Worm (Caenorhabditis elegans) whole organism, L2 larva: ENCODE results near the gene nhr-28.

Experiments
- C34F6.9 ChIP-seq: fragments of 150-350 bp; optimal IDR thresholded peaks from 2 replicates; lab custom pipeline; 2014; ENCODE audit warnings: missing biosample characterization, missing genetic modification characterization
- alr-1 ChIP-seq: fragments of 150-350 bp; optimal IDR thresholded peaks from 2 replicates; lab custom pipeline; 2014; ENCODE audit warnings: missing biosample characterization, missing genetic modification characterization
- ama-1 ChIP-seq: fragments of 150-350 bp; optimal IDR thresholded peaks from 2 replicates; lab custom pipeline; 2018; ENCODE audit warnings: inconsistent platforms
- egl-27 ChIP-seq: sonication (generic microtip); optimal IDR thresholded peaks from 3 replicates; lab custom pipeline; 2017; ENCODE audit warnings: missing biosample characterization, missing genetic modification reagents, missing genetic modification characterization
- elt-1 ChIP-seq: fragments of 150-350 bp; optimal IDR thresholded peaks from 2 replicates; lab custom pipeline; 2014; ENCODE audit warnings: missing biosample characterization, missing genetic modification characterization
- fos-1 ChIP-seq: fragments of 150-350 bp; optimal IDR thresholded peaks from 2 replicates; lab custom pipeline; 2014; ENCODE audit warnings: missing biosample characterization, missing genetic modification characterization
- gmeb-1 ChIP-seq: fragments of 150-350 bp; optimal IDR thresholded peaks from 2 replicates; lab custom pipeline; 2014; ENCODE audit warnings: missing biosample characterization, missing genetic modification characterization
- lsy-2 ChIP-seq, 2 experiments: fragments of 150-350 bp in 1 of 2; sonication (generic microtip) in 1 of 2; optimal IDR thresholded peaks; 2 replicates each; lab custom pipeline; 2014 to 2017; ENCODE audit warnings: missing biosample characterization in 2 of 2, missing genetic modification characterization in 2 of 2
- nhr-12 ChIP-seq: fragments of 150-350 bp; optimal IDR thresholded peaks from 2 replicates; lab custom pipeline; 2014; ENCODE audit warnings: missing biosample characterization, missing genetic modification characterization
- nhr-21 ChIP-seq: fragments of 150-350 bp; optimal IDR thresholded peaks from 2 replicates; lab custom pipeline; 2014; ENCODE audit warnings: missing biosample characterization, missing genetic modification characterization
- nhr-77 ChIP-seq: fragments of 150-350 bp; optimal IDR thresholded peaks from 2 replicates; lab custom pipeline; 2014; ENCODE audit warnings: missing biosample characterization, missing genetic modification characterization
- snpc-4 ChIP-seq: fragments of 150-350 bp; optimal IDR thresholded peaks from 2 replicates; lab custom pipeline; 2014; ENCODE audit warnings: missing biosample characterization, missing genetic modification characterization
- unc-62 ChIP-seq: fragments of 150-350 bp; optimal IDR thresholded peaks from 2 replicates; lab custom pipeline; 2014; ENCODE audit warnings: missing biosample characterization, missing genetic modification reagents, missing genetic modification characterization
- zag-1 ChIP-seq: fragments of 150-350 bp; optimal IDR thresholded peaks from 2 replicates; lab custom pipeline; 2014; ENCODE audit warnings: missing biosample characterization, missing genetic modification characterization

DNA sequence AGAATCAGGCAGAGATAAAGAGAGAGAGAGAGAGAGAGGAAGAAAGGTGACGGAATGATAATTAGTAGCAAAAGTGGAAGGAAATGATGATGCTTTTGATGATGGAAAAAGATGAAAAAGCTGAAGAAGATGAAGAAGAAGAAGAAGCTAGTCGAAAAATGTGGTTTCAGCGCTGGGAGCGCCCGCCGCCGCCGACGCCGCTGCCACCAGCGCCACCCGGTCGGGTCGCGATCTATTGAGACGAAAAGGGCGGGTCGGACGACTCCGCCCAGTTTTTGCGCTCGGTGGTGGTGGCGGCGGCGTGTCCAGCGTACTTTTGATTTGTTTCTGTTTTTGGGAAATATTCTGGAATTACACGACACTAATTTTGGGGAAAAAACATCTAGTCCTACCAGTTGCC lies 48.6 kb downstream of the nhr-28 start:
- no peak for TF ChIP-seq alr-1 (tag; lab: Kevin White, UChicago)
- TF ChIP-seq nhr-12 (tag; lab: Kevin White, UChicago) = no peak
- no peak for TF ChIP-seq fos-1 (tag; lab: Kevin White, UChicago)
- no peak for TF ChIP-seq C34F6.9
- no peak for TF ChIP-seq lsy-2 (tag; optimal IDR thresholded peaks at IDR 0.05; lab: Kevin White, UChicago)
- no peak for TF ChIP-seq unc-62 (GFP tag; lab: Kevin White, UChicago)
- no peak for TF ChIP-seq nhr-21
- TF ChIP-seq zag-1 (tag; lab: Kevin White, UChicago) = no peak
- TF ChIP-seq nhr-77 = no peak
- no peak for TF ChIP-seq snpc-4 (tag; lab: Kevin White, UChicago)
- no peak for TF ChIP-seq elt-1
- no peak for TF ChIP-seq gmeb-1 (tag; lab: Kevin White, UChicago)
- TF ChIP-seq ama-1 (lab: Kevin White, UChicago) = no peak
- no peak for TF ChIP-seq egl-27
